Worm (Caenorhabditis elegans): Measurements from ENCODE around the gene Y39A1A.22.

Gene Y39A1A.22

ce11 chrIII:10720170-10720569, 13.3 kb upstream of the Y39A1A.22 start:
- peak; percentile 88 for TF ChIP-seq pha-4 (tag; optimal IDR thresholded peaks at IDR 0.05)
- TF ChIP-seq nhr-43 (tag; optimal IDR thresholded peaks at IDR 0.05; ENCODE audit: poor library complexity, severe bottlenecking): peak; percentile 22
- TF ChIP-seq lsy-12 (tag; optimal IDR thresholded peaks at IDR 0.05): peak; percentile 71
- TF ChIP-seq ceh-28 (tag; optimal IDR thresholded peaks at IDR 0.05): peak; percentile 95
- TF ChIP-seq nhr-12 (tag; optimal IDR thresholded peaks at IDR 0.05): no peak
- TF ChIP-seq elt-1 (tag; optimal IDR thresholded peaks at IDR 0.05): peak; percentile 1
- TF ChIP-seq mdl-1 (tag; optimal IDR thresholded peaks at IDR 0.05): peak; percentile 70
- peak; percentile 29 for TF ChIP-seq fkh-10 (GFP tag; optimal IDR thresholded peaks at IDR 0.05)
- TF ChIP-seq sea-2 (GFP tag; optimal IDR thresholded peaks at IDR 0.05): no peak
- TF ChIP-seq lin-15B (tag; optimal IDR thresholded peaks at IDR 0.05): peak; percentile 80
- TF ChIP-seq unc-39 (tag; optimal IDR thresholded peaks at IDR 0.05): no peak
- TF ChIP-seq egl-27 (tag; optimal IDR thresholded peaks at IDR 0.05): peak; percentile 29
- TF ChIP-seq pqm-1 (tag; optimal IDR thresholded peaks at IDR 0.05): peak; percentile 68
- TF ChIP-seq nhr-25 (tag; optimal IDR thresholded peaks at IDR 0.05): peak; percentile 81
- TF ChIP-seq fos-1 (tag; optimal IDR thresholded peaks at IDR 0.05): no peak
- no peak for TF ChIP-seq ztf-11 (tag; optimal IDR thresholded peaks at IDR 0.05)
- TF ChIP-seq ceh-82 (tag; optimal IDR thresholded peaks at IDR 0.05): peak; percentile 45
- peak; percentile 87 for TF ChIP-seq jun-1 (tag; optimal IDR thresholded peaks at IDR 0.05)
- peak; percentile 98 for TF ChIP-seq hmg-11 (tag; optimal IDR thresholded peaks at IDR 0.05)
- TF ChIP-seq nhr-23 (tag; optimal IDR thresholded peaks at IDR 0.05): peak; percentile 75
- TF ChIP-seq eor-1 (tag; optimal IDR thresholded peaks at IDR 0.05): no peak
- no peak for TF ChIP-seq fkh-2 (tag; optimal IDR thresholded peaks at IDR 0.05)
- TF ChIP-seq R02D3.7 (tag; optimal IDR thresholded peaks at IDR 0.05): peak; percentile 56
- TF ChIP-seq tbx-2 (tag; optimal IDR thresholded peaks at IDR 0.05): peak; percentile 33
- TF ChIP-seq elt-2 (tag; optimal IDR thresholded peaks at IDR 0.05): peak; percentile 86
- peak; percentile 35 for TF ChIP-seq ama-1 (optimal IDR thresholded peaks at IDR 0.05)
- TF ChIP-seq ZK546.5 (tag; optimal IDR thresholded peaks at IDR 0.05): no peak
- peak; percentile 50 for TF ChIP-seq snpc-4 (tag; optimal IDR thresholded peaks at IDR 0.05)
- TF ChIP-seq unc-62 (GFP tag; optimal IDR thresholded peaks at IDR 0.05): no peak
- TF ChIP-seq egl-5 (tag; optimal IDR thresholded peaks at IDR 0.05): peak; percentile 82
- TF ChIP-seq skn-1 (tag; optimal IDR thresholded peaks at IDR 0.05): peak; percentile 20
- peak; percentile 6 for TF ChIP-seq nhr-11 (tag; optimal IDR thresholded peaks at IDR 0.05)
- no peak for TF ChIP-seq nhr-76 (tag; optimal IDR thresholded peaks at IDR 0.05)
- peak; percentile 86 for TF ChIP-seq lin-39 (tag; optimal IDR thresholded peaks at IDR 0.05)
- TF ChIP-seq nhr-237 (tag; optimal IDR thresholded peaks at IDR 0.05): no peak
- peak; percentile 97 for TF ChIP-seq nfya-1 (tag; optimal IDR thresholded peaks at IDR 0.05; ENCODE audit: insufficient read depth)

DNA sequence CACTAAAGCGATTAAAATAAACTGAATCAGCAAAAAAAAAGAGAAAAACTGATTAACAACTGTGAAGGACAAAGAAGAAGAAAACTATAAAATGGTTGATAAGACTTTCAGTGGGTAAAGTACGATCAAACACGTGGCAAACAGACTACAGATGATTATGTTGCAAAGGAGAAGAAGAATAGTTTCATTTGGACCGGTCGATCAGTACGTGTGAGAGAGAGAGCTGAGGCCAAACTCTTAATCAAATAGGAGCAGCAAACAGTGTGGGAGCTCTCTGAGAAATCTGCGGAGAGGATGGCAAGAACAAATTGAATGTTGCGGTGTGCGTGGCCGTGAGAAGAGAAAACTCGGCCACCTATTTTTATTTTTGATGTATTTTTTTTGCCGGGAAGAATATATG, 12.2 kb upstream of the Y39A1A.22 start:
- TF ChIP-seq mdl-1 (tag; optimal IDR thresholded peaks at IDR 0.05) (peak; percentile 22), nhr-25 (tag; optimal IDR thresholded peaks at IDR 0.05) (peak; percentile 2), pha-4 (tag; optimal IDR thresholded peaks at IDR 0.05) (peak; percentile 61), aly-2 (tag; optimal IDR thresholded peaks at IDR 0.05) (no peak), elt-2 (tag; optimal IDR thresholded peaks at IDR 0.05) (peak; percentile 81), egl-27 (tag; optimal IDR thresholded peaks at IDR 0.05) (no peak), ceh-28 (tag; optimal IDR thresholded peaks at IDR 0.05) (peak; percentile 3), pqm-1 (tag; optimal IDR thresholded peaks at IDR 0.05) (peak; percentile 93), ama-1 (optimal IDR thresholded peaks at IDR 0.05) (peak; percentile 9), jun-1 (tag; optimal IDR thresholded peaks at IDR 0.05) (peak; percentile 43), unc-39 (tag; optimal IDR thresholded peaks at IDR 0.05) (no peak)

ce11 chrIII:10718078-10718477, 11.2 kb upstream of the Y39A1A.22 start:
- TF ChIP-seq nhr-77 (tag; optimal IDR thresholded peaks at IDR 0.05): no peak
- no peak for TF ChIP-seq lin-39 (tag; optimal IDR thresholded peaks at IDR 0.05)
- TF ChIP-seq ama-1 (optimal IDR thresholded peaks at IDR 0.05): peak; percentile 62
- no peak for TF ChIP-seq ceh-28 (tag; optimal IDR thresholded peaks at IDR 0.05)
- TF ChIP-seq unc-39 (tag; optimal IDR thresholded peaks at IDR 0.05): no peak
- no peak for TF ChIP-seq ztf-11 (tag; optimal IDR thresholded peaks at IDR 0.05)
- peak; percentile 5 for TF ChIP-seq lsy-12 (tag; optimal IDR thresholded peaks at IDR 0.05)
- TF ChIP-seq ztf-4 (tag; optimal IDR thresholded peaks at IDR 0.05): no peak
- peak; percentile 12 for TF ChIP-seq nhr-23 (tag; optimal IDR thresholded peaks at IDR 0.05)
- TF ChIP-seq ceh-16 (tag; optimal IDR thresholded peaks at IDR 0.05): no peak
- TF ChIP-seq ZK546.5 (tag; optimal IDR thresholded peaks at IDR 0.05): no peak
- peak; percentile 16 for TF ChIP-seq nhr-43 (tag; optimal IDR thresholded peaks at IDR 0.05; ENCODE audit: poor library complexity, severe bottlenecking)
- no peak for TF ChIP-seq jun-1 (tag; optimal IDR thresholded peaks at IDR 0.05)
- TF ChIP-seq lin-15B (tag; optimal IDR thresholded peaks at IDR 0.05): no peak
- TF ChIP-seq nfya-1 (tag; optimal IDR thresholded peaks at IDR 0.05; ENCODE audit: insufficient read depth): no peak
- no peak for TF ChIP-seq aly-2 (tag; optimal IDR thresholded peaks at IDR 0.05)
- TF ChIP-seq daf-12 (tag; optimal IDR thresholded peaks at IDR 0.05): no peak
- TF ChIP-seq elt-3 (tag; optimal IDR thresholded peaks at IDR 0.05): no peak
- TF ChIP-seq egl-27 (tag; optimal IDR thresholded peaks at IDR 0.05): no peak
- TF ChIP-seq pqm-1 (tag; optimal IDR thresholded peaks at IDR 0.05): peak; percentile 38
